Worm (Caenorhabditis elegans): ENCODE data around the gene sma-1.

- TF ChIP-seq hmg-4 (GFP tag; optimal IDR thresholded peaks at IDR 0.05) (no peak), ama-1 (optimal IDR thresholded peaks at IDR 0.05) (no peak), tbx-37 (GFP tag; conservative IDR thresholded peaks at IDR 0.05) (no peak), B0310.2 (tag; optimal IDR thresholded peaks at IDR 0.05) (no peak), flt-1 (GFP tag; IDR thresholded peaks at IDR 0.05) (no peak), F13C5.2 (tag; optimal IDR thresholded peaks at IDR 0.05) (no peak), sea-1 (GFP tag; conservative IDR thresholded peaks at IDR 0.05) (no peak), ceh-13 (GFP tag; optimal IDR thresholded peaks at IDR 0.05) (no peak), hnd-1 (tag; optimal IDR thresholded peaks at IDR 0.05) (no peak), hmbx-1 (tag; optimal IDR thresholded peaks at IDR 0.05) (no peak)
Observed at ce11 chrV:11921689-11922517, 22.7 kb downstream of the sma-1 start.
